Worm (Caenorhabditis elegans) whole organism, early embryonic: ENCODE results near the gene T07H3.8.
"Not testable (repeated sequence)": the region's sequence is repeated elsewhere in the genome, so short reads cannot be mapped to it uniquely, and the experiment has no call there.

Experiments
- B0310.2 ChIP-seq: sonication (generic microtip); optimal IDR thresholded peaks from 2 replicates; lab custom pipeline; 2016; ENCODE audit warnings: mild to moderate bottlenecking, missing genetic modification characterization, missing compliant biosample characterization
- F13C5.2 ChIP-seq: sonication (generic microtip); optimal IDR thresholded peaks from 2 replicates; lab custom pipeline; 2017; ENCODE audit warnings: mild to moderate bottlenecking, missing genetic modification characterization, inconsistent platforms, missing compliant biosample characterization
- aly-1 ChIP-seq: sonication (generic microtip); optimal IDR thresholded peaks from 2 replicates; lab custom pipeline; 2016; ENCODE audit warnings: missing genetic modification characterization, missing compliant biosample characterization
- ama-1 ChIP-seq: fragments of 150-350 bp; optimal IDR thresholded peaks from 2 replicates; lab custom pipeline; 2014
- ceh-13 ChIP-seq: fragments of 200-800 bp; sonication (Bioruptor generic); optimal IDR thresholded peaks from 2 replicates; lab custom pipeline; 2018; ENCODE audit warnings: mild to moderate bottlenecking, missing genetic modification characterization, missing compliant biosample characterization
- ceh-36 ChIP-seq: sonication (generic microtip); optimal IDR thresholded peaks from 2 replicates; lab custom pipeline; 2016; ENCODE audit warnings: missing genetic modification characterization, inconsistent platforms, missing compliant biosample characterization
- ets-7 ChIP-seq: sonication (generic microtip); optimal IDR thresholded peaks from 2 replicates; lab custom pipeline; 2016; ENCODE audit warnings: missing genotype, missing genetic modification characterization, missing compliant biosample characterization
- flt-1 ChIP-seq: fragments of 200-800 bp; sonication (Bioruptor generic); IDR thresholded peaks from 2 replicates; pipeline ENCODE4 v1.3.6; 2022; ENCODE audit warnings: missing genetic modification characterization, missing compliant biosample characterization
- hmbx-1 ChIP-seq: sonication (generic microtip); optimal IDR thresholded peaks from 2 replicates; lab custom pipeline; 2016; ENCODE audit warnings: mild to moderate bottlenecking, missing genetic modification characterization, missing compliant biosample characterization
- hmg-4 ChIP-seq: fragments of 200-800 bp; sonication (Bioruptor generic); optimal IDR thresholded peaks from 2 replicates; lab custom pipeline; 2018; ENCODE audit warnings: mild to moderate bottlenecking, missing genetic modification characterization, missing compliant biosample characterization
- hnd-1 ChIP-seq: sonication (generic microtip); optimal IDR thresholded peaks from 2 replicates; lab custom pipeline; 2016; ENCODE audit warnings: missing genetic modification characterization, missing compliant biosample characterization
- pes-1 ChIP-seq: fragments of 200-800 bp; sonication (Bioruptor generic); IDR thresholded peaks from 2 replicates; pipeline ENCODE4 v1.3.6; 2022; ENCODE audit warnings: missing genetic modification reagents, missing genetic modification characterization, missing compliant biosample characterization
- scrt-1 ChIP-seq: fragments of 200-800 bp; sonication (Bioruptor generic); IDR thresholded peaks from 2 replicates; pipeline ENCODE4 v1.3.6; 2022; ENCODE audit warnings: missing genetic modification characterization, missing compliant biosample characterization
- sea-1 ChIP-seq: fragments of 200-800 bp; sonication (Bioruptor generic); conservative IDR thresholded peaks from 2 replicates; pipeline ENCODE4 v1.3.6; 2022; ENCODE audit warnings: missing genetic modification characterization, missing compliant biosample characterization
- tbx-11 ChIP-seq: fragments of 200-800 bp; sonication (Bioruptor generic); IDR thresholded peaks from 2 replicates; pipeline ENCODE4 v1.3.6; 2022; ENCODE audit warnings: missing genetic modification characterization, missing compliant biosample characterization
- tbx-37 ChIP-seq: fragments of 200-800 bp; sonication (Bioruptor generic); conservative IDR thresholded peaks from 2 replicates; pipeline ENCODE4 v1.3.6; 2022; ENCODE audit warnings: missing genetic modification reagents, missing genetic modification characterization, missing compliant biosample characterization
- tra-4 ChIP-seq: sonication (generic microtip); optimal IDR thresholded peaks from 2 replicates; lab custom pipeline; 2017; ENCODE audit warnings: missing genetic modification characterization, missing compliant biosample characterization

The T07H3.8 gene

ce11 chrII:1586305-1586704 lies at the start of gene T07H3.8:
TSS of gene T07H3.8 (plus strand) at chrII:1586605.
- TF ChIP-seq ceh-13 (GFP tag; lab: Kevin White, UChicago): no peak
- TF ChIP-seq hmg-4 (GFP tag; lab: Kevin White, UChicago): no peak
- TF ChIP-seq ets-7 (tag; lab: Kevin White, UChicago): no peak
- TF ChIP-seq aly-1 (tag; lab: Kevin White, UChicago): no peak

- TF ChIP-seq scrt-1 (GFP tag; lab: Robert Waterston, UW) (no peak), tbx-37 (no peak)
These were observed 49.1 kb upstream of the T07H3.8 start, which contains the start of gene fbxb-42 for ce11 chrII:1537321-1537720. TSS of gene fbxb-42 (plus strand) at chrII:1537621.

ce11 chrII:1538589-1538988 lies 47.8 kb upstream of the T07H3.8 start, which contains the start of gene fbxb-44:
TSS of gene fbxb-44 (plus strand) at chrII:1538889.
- no peak for TF ChIP-seq ets-7 (tag; lab: Kevin White, UChicago)
- TF ChIP-seq ceh-13 (GFP tag; lab: Kevin White, UChicago): no peak
- TF ChIP-seq tbx-11 (GFP tag; lab: Robert Waterston, UW): no peak
- TF ChIP-seq scrt-1 (GFP tag; lab: Robert Waterston, UW): no peak
- no peak for TF ChIP-seq ama-1 (lab: Kevin White, UChicago)
- no peak for TF ChIP-seq sea-1 (GFP tag; lab: Robert Waterston, UW)
- no peak for TF ChIP-seq tbx-37
- TF ChIP-seq flt-1 (GFP tag; lab: Robert Waterston, UW): no peak
- no peak for TF ChIP-seq ceh-36
- no peak for TF ChIP-seq hmbx-1
- TF ChIP-seq hnd-1 (tag; lab: Kevin White, UChicago): no peak
- no peak for TF ChIP-seq tra-4

- TF ChIP-seq B0310.2; ets-7 (tag; lab: Kevin White, UChicago); tbx-37: not testable (repeated sequence)
These were observed 45.8 kb upstream of the T07H3.8 start, which contains the start of gene poml-4 for ce11 chrII:1540628-1541027. TSS of gene poml-4 (plus strand) at chrII:1540928.

ce11 chrII:1543182-1543581 lies 43.2 kb upstream of the T07H3.8 start, which contains the start of gene K05F6.4:
TSS of gene K05F6.4 (plus strand) at chrII:1543482.
- not testable (repeated sequence) for TF ChIP-seq ceh-13 (GFP tag; lab: Kevin White, UChicago); F13C5.2 (tag; lab: Kevin White, UChicago); hnd-1 (tag; lab: Kevin White, UChicago)

ce11 chrII:1545625-1546024 lies 40.8 kb upstream of the T07H3.8 start, which contains the start of gene K05F6.12:
TSS of gene K05F6.12 (plus strand) at chrII:1545925.
- TF ChIP-seq ceh-36: no peak
- no peak for TF ChIP-seq scrt-1 (GFP tag; lab: Robert Waterston, UW)
- no peak for TF ChIP-seq sea-1 (GFP tag; lab: Robert Waterston, UW)
- no peak for TF ChIP-seq ama-1 (lab: Kevin White, UChicago)
- TF ChIP-seq tbx-37: no peak
- TF ChIP-seq pes-1 (GFP tag; lab: Robert Waterston, UW): no peak
- no peak for TF ChIP-seq ceh-13 (GFP tag; lab: Kevin White, UChicago)
- TF ChIP-seq aly-1 (tag; lab: Kevin White, UChicago): no peak
- no peak for TF ChIP-seq tbx-11 (GFP tag; lab: Robert Waterston, UW)
- no peak for TF ChIP-seq flt-1 (GFP tag; lab: Robert Waterston, UW)
- TF ChIP-seq F13C5.2 (tag; lab: Kevin White, UChicago): no peak
- TF ChIP-seq ets-7 (tag; lab: Kevin White, UChicago): no peak

- TF ChIP-seq ceh-13 (GFP tag; lab: Kevin White, UChicago) (no peak), hmbx-1 (no peak), ceh-36 (no peak), sea-1 (GFP tag; lab: Robert Waterston, UW) (no peak), scrt-1 (GFP tag; lab: Robert Waterston, UW) (no peak), aly-1 (tag; lab: Kevin White, UChicago) (no peak), tra-4 (no peak), tbx-11 (GFP tag; lab: Robert Waterston, UW) (no peak), pes-1 (GFP tag; lab: Robert Waterston, UW) (no peak), ama-1 (lab: Kevin White, UChicago) (no peak), flt-1 (GFP tag; lab: Robert Waterston, UW) (no peak), F13C5.2 (tag; lab: Kevin White, UChicago) (no peak), hnd-1 (tag; lab: Kevin White, UChicago) (no peak), hmg-4 (GFP tag; lab: Kevin White, UChicago) (no peak), tbx-37 (no peak), B0310.2 (no peak), ets-7 (tag; lab: Kevin White, UChicago) (no peak)
These were observed 35.9 kb upstream of the T07H3.8 start, which contains the start of the genes fbxb-52 and fbxb-51 for ce11 chrII:1550501-1550900. TSS of gene fbxb-52 (minus strand) at chrII:1550601. TSS of gene fbxb-51 (plus strand) at chrII:1550712.

ce11 chrII:1556217-1556616 lies 30.2 kb upstream of the T07H3.8 start, which contains the start of the genes fbxb-54 and fbxb-50:
TSS of gene fbxb-54 (minus strand) at chrII:1556317.
TSS of gene fbxb-50 (plus strand) at chrII:1556443.
- TF ChIP-seq B0310.2; hmbx-1; hnd-1 (tag; lab: Kevin White, UChicago): not testable (repeated sequence)

- TF ChIP-seq sea-1 (GFP tag; lab: Robert Waterston, UW) (no peak), hnd-1 (tag; lab: Kevin White, UChicago) (no peak), tbx-37 (no peak), flt-1 (GFP tag; lab: Robert Waterston, UW) (no peak), scrt-1 (GFP tag; lab: Robert Waterston, UW) (no peak), F13C5.2 (tag; lab: Kevin White, UChicago) (no peak), hmg-4 (GFP tag; lab: Kevin White, UChicago) (no peak), ceh-13 (GFP tag; lab: Kevin White, UChicago) (no peak), pes-1 (GFP tag; lab: Robert Waterston, UW) (no peak)
These were observed 25.6 kb upstream of the T07H3.8 start for ce11 chrII:1560839-1561238.
